Fruit fly (Drosophila melanogaster): ENCODE data around the gene heca.

dm6 chr3R:30357062-30357461, 79.3 kb downstream of the heca start:
- TF ChIP-seq CG8478 (optimal IDR thresholded peaks at IDR 0.05) (no peak), CTCF (optimal IDR thresholded peaks at IDR 0.05) (no peak)

Measured in S2 (cell line).